Worm (Caenorhabditis elegans) whole organism, L4/young adult: ENCODE data around the gene comt-3.
"Not testable (repeated sequence)": the region's sequence is repeated elsewhere in the genome, so short reads cannot be mapped to it uniquely, and the experiment has no call there.

Source experiments
- W03F9.2 ChIP-seq: fragments of 150-350 bp; optimal IDR thresholded peaks from 2 replicates; lab custom pipeline; 2014; ENCODE audit warnings: missing biosample characterization, missing genetic modification characterization
- him-1 ChIP-seq: sonication (generic microtip); optimal IDR thresholded peaks from 2 replicates; lab custom pipeline; 2016; ENCODE audit warnings: missing genotype, missing genetic modification reagents, missing genetic modification characterization, missing compliant biosample characterization

- not testable (repeated sequence) for TF ChIP-seq him-1, W03F9.2 (tag; lab: Kevin White, UChicago)
Observed at ce11 chrV:2085745-2086267, 28.5 kb downstream of the comt-3 start, which contains the start of gene F36F12.3.
